Fruit fly (Drosophila melanogaster) whole organism, embryonic: Measurements from ENCODE around the gene CG17652.

Experiments
- ATbp ChIP-seq: fragments of 200-800 bp; sonication (Bioruptor generic); optimal IDR thresholded peaks from 2 replicates; lab custom pipeline; 2017; ENCODE audit warnings: missing biosample characterization, mild to moderate bottlenecking, missing genetic modification characterization, missing genetic modification reagents
- CG11695 ChIP-seq: fragments of 200-800 bp; sonication (Bioruptor generic); IDR thresholded peaks from 3 replicates; pipeline ENCODE4 v1.3.6; 2022; ENCODE audit warnings: missing biosample characterization, missing genetic modification characterization
- CG12071 ChIP-seq: fragments of 200-800 bp; sonication (Bioruptor generic); optimal IDR thresholded peaks from 3 replicates; lab custom pipeline; 2018; ENCODE audit warnings: missing biosample characterization, mild to moderate bottlenecking, missing genetic modification characterization
- CG15073 ChIP-seq: fragments of 200-800 bp; sonication (Bioruptor generic); optimal IDR thresholded peaks from 2 replicates; lab custom pipeline; 2016; ENCODE audit warnings: missing biosample characterization, missing genetic modification characterization
- CG15514 ChIP-seq: fragments of 200-800 bp; sonication (Bioruptor generic); optimal IDR thresholded peaks from 3 replicates; lab custom pipeline; 2017; ENCODE audit warnings: missing biosample characterization, missing genetic modification characterization, mild to moderate bottlenecking, moderate library complexity, missing genetic modification reagents
- CG16815 ChIP-seq: fragments of 200-800 bp; sonication (Bioruptor generic); optimal IDR thresholded peaks from 3 replicates; lab custom pipeline; 2017; ENCODE audit warnings: missing biosample characterization, mild to moderate bottlenecking, missing genetic modification characterization
- CG2199 ChIP-seq: fragments of 200-800 bp; sonication (Bioruptor generic); IDR thresholded peaks from 3 replicates; pipeline ENCODE4 v1.3.6; 2022; ENCODE audit warnings: missing biosample characterization, missing genetic modification characterization
- CG3065 ChIP-seq: fragments of 200-800 bp; sonication (Bioruptor generic); optimal IDR thresholded peaks from 2 replicates; lab custom pipeline; 2016; ENCODE audit warnings: missing biosample characterization, missing genetic modification characterization
- CG3163 ChIP-seq: fragments of 200-800 bp; sonication (Bioruptor generic); optimal IDR thresholded peaks from 3 replicates; lab custom pipeline; 2016; ENCODE audit warnings: missing biosample characterization, missing genetic modification characterization
- CG43689 ChIP-seq: fragments of 200-800 bp; sonication (Bioruptor generic); IDR thresholded peaks from 2 replicates; pipeline ENCODE4 v1.3.6; 2022; ENCODE audit warnings: missing biosample characterization, missing genetic modification characterization
- CG6791 ChIP-seq: fragments of 200-800 bp; sonication (Bioruptor generic); IDR thresholded peaks from 3 replicates; pipeline ENCODE4 v1.3.6; 2022; ENCODE audit warnings: missing biosample characterization, missing genetic modification characterization; ENCODE audit not compliant: partially characterized antibody
- CG8281 ChIP-seq: fragments of 200-800 bp; sonication (Bioruptor generic); optimal IDR thresholded peaks from 2 replicates; lab custom pipeline; 2018; ENCODE audit warnings: missing biosample characterization, mild to moderate bottlenecking, missing genetic modification characterization, moderate library complexity
- CG8359 ChIP-seq: fragments of 200-800 bp; sonication (Bioruptor generic); optimal IDR thresholded peaks from 2 replicates; lab custom pipeline; 2017; ENCODE audit warnings: missing biosample characterization, mild to moderate bottlenecking, missing genetic modification characterization, borderline replicate concordance
- CG8765 ChIP-seq: fragments of 200-800 bp; sonication (Bioruptor generic); IDR thresholded peaks from 2 replicates; pipeline ENCODE4 v1.3.6; 2022; ENCODE audit warnings: missing biosample characterization, missing genetic modification characterization
- CG9215 ChIP-seq: fragments of 200-800 bp; sonication (Bioruptor generic); IDR thresholded peaks from 2 replicates; pipeline ENCODE4 v1.3.6; 2022; ENCODE audit warnings: missing biosample characterization, missing genetic modification characterization
- CG9797 ChIP-seq: fragments of 200-800 bp; sonication (Bioruptor generic); optimal IDR thresholded peaks from 3 replicates; lab custom pipeline; 2018; ENCODE audit warnings: missing biosample characterization, mild to moderate bottlenecking, missing genetic modification characterization
- CrebB ChIP-seq: fragments of 200-800 bp; sonication (Bioruptor generic); optimal IDR thresholded peaks from 3 replicates; lab custom pipeline; 2018; ENCODE audit warnings: missing biosample characterization, mild to moderate bottlenecking, missing genetic modification characterization
- Ets65A ChIP-seq: fragments of 200-800 bp; sonication (Bioruptor generic); peaks from one replicate; lab custom pipeline; 2016; ENCODE audit warnings: missing biosample characterization, missing genetic modification characterization
- Hmr ChIP-seq: fragments of 200-800 bp; sonication (Bioruptor generic); optimal IDR thresholded peaks from 3 replicates; lab custom pipeline; 2017; ENCODE audit warnings: mild to moderate bottlenecking, missing biosample characterization, missing genetic modification reagents, missing genetic modification characterization
- Lpt ChIP-seq: fragments of >200 bp; optimal IDR thresholded peaks from 2 replicates; lab custom pipeline; 2018; ENCODE audit warnings: missing biosample characterization, missing genetic modification characterization
- MBD-R2 ChIP-seq: fragments of 200-800 bp; sonication (Bioruptor generic); IDR thresholded peaks from 2 replicates; pipeline ENCODE4 v1.3.6; 2022; ENCODE audit warnings: missing biosample characterization, missing genetic modification characterization
- NC2α ChIP-seq: fragments of 200-800 bp; sonication (Bioruptor generic); optimal IDR thresholded peaks from 2 replicates; lab custom pipeline; 2016; ENCODE audit warnings: missing biosample characterization, missing genetic modification characterization
- Six4 ChIP-seq: fragments of 200-800 bp; sonication (Bioruptor generic); optimal IDR thresholded peaks from 2 replicates; lab custom pipeline; 2016; ENCODE audit warnings: missing biosample characterization, missing genetic modification characterization
- Xbp1 ChIP-seq: fragments of 200-800 bp; sonication (Bioruptor generic); optimal IDR thresholded peaks from 3 replicates; lab custom pipeline; 2016; ENCODE audit warnings: missing biosample characterization, mild to moderate bottlenecking, missing genetic modification characterization
- cg ChIP-seq: fragments of 200-800 bp; sonication (Bioruptor generic); optimal IDR thresholded peaks from 3 replicates; lab custom pipeline; 2019; ENCODE audit warnings: missing biosample characterization, mild to moderate bottlenecking, missing genetic modification characterization, moderate library complexity
- danr ChIP-seq: fragments of 200-800 bp; sonication (Bioruptor generic); IDR thresholded peaks from 2 replicates; pipeline ENCODE4 v1.3.6; 2022; ENCODE audit warnings: missing biosample characterization, missing genetic modification characterization
- dmrt11E ChIP-seq: fragments of 200-800 bp; sonication (Bioruptor generic); optimal IDR thresholded peaks from 3 replicates; lab custom pipeline; 2018; ENCODE audit warnings: missing biosample characterization, mild to moderate bottlenecking, missing genetic modification characterization, moderate library complexity
- dpn ChIP-seq, 2 experiments: fragments of 200-800 bp; sonication (Bioruptor generic); optimal IDR thresholded peaks; 3 replicates each; lab custom pipeline; 2016; ENCODE audit warnings: missing biosample characterization in 2 of 2, missing genetic modification characterization in 2 of 2
- fd64A ChIP-seq: fragments of 200-800 bp; sonication (Bioruptor generic); optimal IDR thresholded peaks from 3 replicates; lab custom pipeline; 2018; ENCODE audit warnings: missing biosample characterization, mild to moderate bottlenecking, missing genetic modification characterization
- gem ChIP-seq: fragments of 200-800 bp; sonication (Bioruptor generic); optimal IDR thresholded peaks from 2 replicates; lab custom pipeline; 2019; ENCODE audit warnings: missing biosample characterization, mild to moderate bottlenecking, missing genetic modification characterization, moderate library complexity
- h ChIP-seq: fragments of >200 bp; optimal IDR thresholded peaks from 2 replicates; lab custom pipeline; 2017
- her ChIP-seq: fragments of 200-800 bp; sonication (Bioruptor generic); optimal IDR thresholded peaks from 2 replicates; lab custom pipeline; 2016; ENCODE audit warnings: missing biosample characterization, missing genetic modification characterization
- inv ChIP-seq: fragments of 200-800 bp; sonication (Bioruptor generic); IDR thresholded peaks from 2 replicates; pipeline ENCODE4 v1.3.6; 2022; ENCODE audit warnings: missing biosample characterization, missing genetic modification characterization; ENCODE audit not compliant: partially characterized antibody
- kah ChIP-seq: fragments of 200-800 bp; sonication (Bioruptor generic); optimal IDR thresholded peaks from 2 replicates; lab custom pipeline; 2018; ENCODE audit warnings: missing biosample characterization, mild to moderate bottlenecking, missing genetic modification characterization
- kay ChIP-seq: fragments of 200-800 bp; sonication (Bioruptor generic); optimal IDR thresholded peaks from 2 replicates; lab custom pipeline; 2016; ENCODE audit warnings: missing biosample characterization, missing genetic modification characterization
- p53 ChIP-seq: fragments of 200-800 bp; sonication (Bioruptor generic); optimal IDR thresholded peaks from 2 replicates; lab custom pipeline; 2016; ENCODE audit warnings: missing biosample characterization, missing genetic modification characterization
- pfk ChIP-seq: fragments of 200-800 bp; sonication (Bioruptor generic); optimal IDR thresholded peaks from 2 replicates; lab custom pipeline; 2018; ENCODE audit warnings: missing biosample characterization, mild to moderate bottlenecking, missing genetic modification characterization, moderate library complexity
- phol ChIP-seq: fragments of 200-800 bp; sonication (Bioruptor generic); optimal IDR thresholded peaks from 3 replicates; lab custom pipeline; 2018; ENCODE audit warnings: missing biosample characterization, mild to moderate bottlenecking, missing genetic modification characterization, moderate library complexity
- prd ChIP-seq, 3 experiments: fragments of >200 bp in 2 of 3; fragments of 200-800 bp in 1 of 3; sonication (Bioruptor generic) in 1 of 3; optimal IDR thresholded peaks in 2 of 3; IDR thresholded peaks in 1 of 3; 2 replicates in 2 of 3; 3 replicates in 1 of 3; pipeline versions ENCODE4 v1.3.6 to Lab custom; 2017 to 2022; ENCODE audit warnings: missing biosample characterization in 1 of 3, missing genetic modification characterization in 1 of 3
- row ChIP-seq: fragments of 200-800 bp; sonication (Bioruptor generic); IDR thresholded peaks from 3 replicates; pipeline ENCODE4 v1.3.6; 2022; ENCODE audit warnings: missing biosample characterization, missing genetic modification characterization
- sens ChIP-seq: fragments of 200-800 bp; sonication (Bioruptor generic); peaks from one replicate; lab custom pipeline; 2016; ENCODE audit warnings: missing biosample characterization, missing genetic modification characterization
- sob ChIP-seq: fragments of 200-800 bp; sonication (Bioruptor generic); IDR thresholded peaks from 2 replicates; pipeline ENCODE4 v1.3.6; 2022; ENCODE audit warnings: missing biosample characterization, missing genetic modification characterization
- stc ChIP-seq: fragments of 200-800 bp; sonication (Bioruptor generic); IDR thresholded peaks from 2 replicates; pipeline ENCODE4 v1.3.6; 2022; ENCODE audit warnings: missing biosample characterization, missing genetic modification characterization
- stwl ChIP-seq: fragments of 200-800 bp; sonication (Bioruptor generic); optimal IDR thresholded peaks from 3 replicates; lab custom pipeline; 2018; ENCODE audit warnings: missing biosample characterization, mild to moderate bottlenecking, missing genetic modification characterization, moderate library complexity
- tll ChIP-seq, 2 experiments: fragments of 200-800 bp in 1 of 2; fragments of >200 bp in 1 of 2; sonication (Bioruptor generic) in 1 of 2; optimal IDR thresholded peaks; 2 replicates each; lab custom pipeline; 2017 to 2019; ENCODE audit warnings: missing biosample characterization in 2 of 2, missing genetic modification characterization in 2 of 2, mild to moderate bottlenecking in 1 of 2, moderate library complexity in 1 of 2
- tna ChIP-seq: fragments of 200-800 bp; sonication (Bioruptor generic); IDR thresholded peaks from 2 replicates; pipeline ENCODE4 v1.3.6; 2022; ENCODE audit warnings: missing biosample characterization, missing genetic modification characterization; ENCODE audit not compliant: partially characterized antibody
- vvl ChIP-seq: fragments of 200-800 bp; sonication (Bioruptor generic); IDR thresholded peaks from 2 replicates; pipeline ENCODE4 v1.3.6; 2022; ENCODE audit warnings: missing biosample characterization, missing genetic modification characterization
- wdn ChIP-seq: fragments of 200-800 bp; sonication (Bioruptor generic); IDR thresholded peaks from 2 replicates; pipeline ENCODE4 v1.3.6; 2022; ENCODE audit warnings: missing biosample characterization, missing genetic modification characterization
- wor ChIP-seq: fragments of 200-800 bp; sonication (Bioruptor generic); IDR thresholded peaks from 2 replicates; pipeline ENCODE4 v1.3.6; 2022; ENCODE audit warnings: missing biosample characterization, missing genetic modification characterization
- zfh1 ChIP-seq: fragments of 200-800 bp; sonication (Bioruptor generic); IDR thresholded peaks from 3 replicates; pipeline ENCODE4 v1.3.6; 2022; ENCODE audit warnings: missing biosample characterization, missing genetic modification characterization

Gene CG17652

DNA sequence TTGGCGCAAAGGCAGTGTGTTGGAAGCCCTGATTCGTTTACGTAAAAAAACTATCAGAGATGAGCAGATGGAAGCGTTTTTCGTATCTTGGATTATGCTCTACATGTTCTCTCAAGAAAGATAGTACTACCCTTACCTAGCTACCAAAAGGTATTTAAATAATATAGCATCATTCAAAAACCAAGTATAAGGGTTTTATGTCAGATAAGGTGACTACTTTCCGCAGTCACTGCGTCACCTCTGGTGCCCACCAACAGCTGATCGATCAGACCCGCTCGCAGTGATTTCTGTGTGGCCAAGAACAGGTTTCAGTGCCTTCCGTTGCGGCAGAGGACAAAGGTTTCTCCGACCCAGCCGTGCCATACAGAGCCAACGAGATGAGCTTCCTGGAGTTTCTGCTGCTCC is 2.5 kb downstream of the CG17652 start, which contains the start of the genes Eno and CG31937 (continued):
- TF ChIP-seq CG15514 (GFP tag; lab: Kevin White, UChicago) (peak; percentile 52), row (GFP tag; lab: Robert Waterston, UW) (peak; percentile 94), kay (no peak), stwl (tag; lab: Kevin White, UChicago) (no peak), sob (GFP tag; lab: Robert Waterston, UW) (peak; percentile 76), cg (GFP tag; lab: Kevin White, UChicago) (no peak), dmrt11E (tag; lab: Kevin White, UChicago) (no peak), Ets65A (GFP tag; lab: Kevin White, UChicago) (no peak), CG15073 (GFP tag; lab: Kevin White, UChicago) (no peak), Hmr (GFP tag; lab: Kevin White, UChicago) (peak; percentile 65), pfk (GFP tag; lab: Kevin White, UChicago) (no peak), gem (tag; lab: Kevin White, UChicago) (peak; percentile 70), CG3163 (GFP tag; lab: Kevin White, UChicago) (no peak), MBD-R2 (GFP tag; lab: Robert Waterston, UW) (peak; percentile 86), her (no peak), phol (peak; percentile 16), fd64A (GFP tag; lab: Kevin White, UChicago) (no peak), tll (GFP tag; optimal IDR thresholded peaks at IDR 0.05; lab: Kevin White, UChicago) (no peak), Lpt (no peak), CG12071 (GFP tag; lab: Kevin White, UChicago) (no peak), CG9797 (no peak), dpn (GFP tag; optimal IDR thresholded peaks at IDR 0.05; lab: Kevin White, UChicago) (peak; percentile 12 to 39), Six4 (GFP tag; lab: Kevin White, UChicago) (no peak), CG6791 (no peak), CG8765 (GFP tag; lab: Robert Waterston, UW) (peak; percentile 19; the same call in 1 of the 2 replicates), danr (no peak), prd (optimal IDR thresholded peaks at IDR 0.05; lab: Kevin White, UChicago) (no peak), prd (GFP tag; IDR thresholded peaks at IDR 0.05; lab: Robert Waterston, UW) (peak; percentile 50), CG11695 (GFP tag; lab: Robert Waterston, UW) (0 out of 3 replicates have a peak, but pooled peaks have one; percentile 31), tna (no peak), stc (GFP tag; lab: Robert Waterston, UW) (no peak), wor (GFP tag; lab: Robert Waterston, UW) (0 out of 2 replicates have a peak, but pooled peaks have one; percentile 14), h (lab: Kevin White, UChicago) (no peak), sens (GFP tag; lab: Kevin White, UChicago) (peak; percentile 93), CG9215 (peak; percentile 63; the same call in 1 of the 2 replicates), ATbp (GFP tag; lab: Kevin White, UChicago) (no peak), CG8359 (GFP tag; lab: Kevin White, UChicago) (no peak), CG2199 (GFP tag; lab: Robert Waterston, UW) (no peak), wdn (GFP tag; lab: Robert Waterston, UW) (0 out of 2 replicates have a peak, but pooled peaks have one; percentile 46), inv (GFP tag; lab: Robert Waterston, UW) (no peak), vvl (peak; percentile 54), zfh1 (no peak), Xbp1 (peak; percentile 45), CG43689 (GFP tag; lab: Robert Waterston, UW) (no peak), CG3065 (GFP tag; lab: Kevin White, UChicago) (no peak), CG16815 (GFP tag; lab: Kevin White, UChicago) (peak; percentile 37), NC2α (GFP tag; lab: Kevin White, UChicago) (no peak), kah (GFP tag; lab: Kevin White, UChicago) (no peak), CrebB (peak; percentile 55), p53 (GFP tag; lab: Kevin White, UChicago) (no peak), CG8281 (tag; lab: Kevin White, UChicago) (no peak)
